Fruit fly (Drosophila melanogaster) whole organism, pupa: ENCODE data around the gene Tbca.

Source experiments
- CG10348 ChIP-seq: fragments of 200-800 bp; sonication (Bioruptor generic); IDR thresholded peaks from 2 replicates; pipeline ENCODE4 v1.3.6; 2022; ENCODE audit warnings: missing biosample characterization, missing genetic modification characterization
- CG12605 ChIP-seq: fragments of 200-800 bp; sonication (Bioruptor generic); IDR thresholded peaks from 2 replicates; pipeline ENCODE4 v1.3.6; 2022; ENCODE audit warnings: missing biosample characterization, missing genetic modification characterization
- CG13204 ChIP-seq: fragments of 200-800 bp; sonication (Bioruptor generic); optimal IDR thresholded peaks from 2 replicates; lab custom pipeline; 2018; ENCODE audit warnings: missing biosample characterization, mild to moderate bottlenecking, missing genetic modification characterization, moderate library complexity
- CG14655 ChIP-seq: fragments of 200-800 bp; sonication (Bioruptor generic); optimal IDR thresholded peaks from 3 replicates; lab custom pipeline; 2017; ENCODE audit warnings: mild to moderate bottlenecking, missing biosample characterization, missing genetic modification reagents, missing genetic modification characterization
- CG15710 ChIP-seq: fragments of 200-800 bp; sonication (Bioruptor generic); optimal IDR thresholded peaks from 2 replicates; lab custom pipeline; 2018; ENCODE audit warnings: missing biosample characterization, mild to moderate bottlenecking, missing genetic modification characterization, moderate library complexity
- CG17806 ChIP-seq: fragments of 200-800 bp; sonication (Bioruptor generic); optimal IDR thresholded peaks from 2 replicates; lab custom pipeline; 2018; ENCODE audit warnings: missing biosample characterization, mild to moderate bottlenecking, missing genetic modification characterization, moderate library complexity
- CG32121 ChIP-seq: fragments of 200-800 bp; sonication (Bioruptor generic); IDR thresholded peaks from 2 replicates; pipeline ENCODE4 v1.3.6; 2022; ENCODE audit warnings: missing biosample characterization, missing genetic modification characterization
- CG34367 ChIP-seq: fragments of 200-800 bp; sonication (Bioruptor generic); optimal IDR thresholded peaks from 2 replicates; lab custom pipeline; 2018; ENCODE audit warnings: missing biosample characterization, mild to moderate bottlenecking, missing genetic modification characterization
- CG4496 ChIP-seq: fragments of 200-800 bp; sonication (Bioruptor generic); IDR thresholded peaks from 3 replicates; pipeline ENCODE4 v1.3.6; 2022; ENCODE audit warnings: missing biosample characterization, missing genetic modification characterization
- CG8159 ChIP-seq: fragments of 200-800 bp; sonication (Bioruptor generic); optimal IDR thresholded peaks from 3 replicates; lab custom pipeline; 2018; ENCODE audit warnings: missing biosample characterization, mild to moderate bottlenecking, missing genetic modification characterization, moderate library complexity
- CG8301 ChIP-seq: fragments of 200-800 bp; sonication (Bioruptor generic); optimal IDR thresholded peaks from 2 replicates; lab custom pipeline; 2018; ENCODE audit warnings: missing biosample characterization, mild to moderate bottlenecking, missing genetic modification characterization
- CG9948 ChIP-seq: fragments of 200-800 bp; sonication (Bioruptor generic); optimal IDR thresholded peaks from 2 replicates; lab custom pipeline; 2018; ENCODE audit warnings: missing biosample characterization, mild to moderate bottlenecking, missing genetic modification characterization, moderate library complexity
- D1 ChIP-seq: fragments of 200-800 bp; sonication (Bioruptor generic); optimal IDR thresholded peaks from 2 replicates; lab custom pipeline; 2018; ENCODE audit warnings: missing biosample characterization, mild to moderate bottlenecking, missing genetic modification characterization, moderate library complexity
- EcR ChIP-seq: fragments of 200-800 bp; sonication (Bioruptor generic); optimal IDR thresholded peaks from 3 replicates; lab custom pipeline; 2019; ENCODE audit warnings: missing biosample characterization, missing genetic modification characterization, mild to moderate bottlenecking, moderate library complexity, missing genetic modification reagents
- Ets98B ChIP-seq: fragments of 200-800 bp; sonication (Bioruptor generic); IDR thresholded peaks from 2 replicates; pipeline ENCODE4 v1.3.6; 2022; ENCODE audit warnings: missing biosample characterization, missing genetic modification characterization
- Pif1A ChIP-seq: fragments of 200-800 bp; sonication (Bioruptor generic); optimal IDR thresholded peaks from 3 replicates; lab custom pipeline; 2016; ENCODE audit warnings: missing biosample characterization, missing genetic modification characterization
- Pif1B ChIP-seq: fragments of 200-800 bp; sonication (Bioruptor generic); optimal IDR thresholded peaks from 3 replicates; lab custom pipeline; 2016; ENCODE audit warnings: missing biosample characterization, missing genetic modification characterization
- Snoo ChIP-seq: fragments of 200-800 bp; sonication (Bioruptor generic); optimal IDR thresholded peaks from 3 replicates; lab custom pipeline; 2017; ENCODE audit warnings: missing biosample characterization, mild to moderate bottlenecking, missing genetic modification characterization, inconsistent platforms
- fd96Ca ChIP-seq: fragments of 200-800 bp; sonication (Bioruptor generic); IDR thresholded peaks from 3 replicates; pipeline ENCODE4 v1.3.6; 2022; ENCODE audit warnings: missing biosample characterization, missing genetic modification characterization
- gl ChIP-seq: fragments of 200-800 bp; sonication (Bioruptor generic); optimal IDR thresholded peaks from 2 replicates; lab custom pipeline; 2018; ENCODE audit warnings: missing biosample characterization, mild to moderate bottlenecking, missing genetic modification characterization
- rn ChIP-seq: fragments of 200-800 bp; sonication (Bioruptor generic); IDR thresholded peaks from 2 replicates; pipeline ENCODE4 v1.3.6; 2022; ENCODE audit warnings: missing biosample characterization, missing genetic modification characterization

Tbca gene

DNA sequence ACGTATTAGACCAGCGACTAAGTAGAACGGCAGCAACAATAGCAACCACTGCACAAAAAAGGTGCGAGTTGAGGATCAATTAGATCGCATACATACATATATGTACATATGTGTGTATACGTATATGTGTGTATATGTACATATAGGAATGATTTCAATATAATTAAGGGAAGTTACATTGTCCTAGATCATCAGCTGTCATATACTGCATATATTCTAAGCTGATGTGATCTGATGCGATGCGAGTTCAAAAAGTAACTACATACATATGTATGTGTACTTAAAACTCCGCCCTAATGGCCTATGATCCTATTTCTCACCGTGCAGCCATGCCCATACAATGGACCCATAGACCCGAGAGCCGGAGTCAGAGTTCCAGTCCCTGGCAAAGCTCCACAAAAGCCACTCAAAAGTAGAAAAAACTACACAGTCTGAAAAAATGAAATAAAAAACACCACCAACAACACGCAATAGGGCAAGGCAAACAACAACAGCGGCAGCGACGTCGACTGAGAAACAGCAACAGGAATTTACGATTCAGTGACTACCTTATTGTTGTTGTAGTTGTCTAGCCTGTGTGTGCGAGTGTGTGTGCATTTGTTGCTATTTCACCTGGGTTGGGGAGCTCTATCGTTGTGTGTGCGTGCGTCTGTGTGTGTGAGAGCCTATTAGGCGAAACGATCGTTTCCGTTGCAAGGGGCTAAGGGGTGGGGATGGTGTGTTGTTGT is 19.9 kb upstream of the Tbca start:
- TF ChIP-seq CG13204 (GFP tag; lab: Kevin White, UChicago) = no peak
- TF ChIP-seq CG8301 (tag; lab: Kevin White, UChicago) = peak; percentile 71
- peak; percentile 85 for TF ChIP-seq CG14655
- TF ChIP-seq D1 (tag; lab: Kevin White, UChicago) = no peak
- TF ChIP-seq gl (tag; lab: Kevin White, UChicago) = no peak
- TF ChIP-seq CG32121 (GFP tag; lab: Robert Waterston, UW) = peak; percentile 60; the same call in 1 of the 2 replicates
- no peak for TF ChIP-seq CG10348 (GFP tag; lab: Robert Waterston, UW)
- TF ChIP-seq Snoo (tag; lab: Kevin White, UChicago) = no peak
- TF ChIP-seq CG8159 (tag; lab: Kevin White, UChicago) = no peak
- peak; percentile 31 for TF ChIP-seq CG34367
- no peak; the same call in 1 of the 2 replicates for TF ChIP-seq Ets98B (GFP tag; lab: Robert Waterston, UW)
- TF ChIP-seq CG12605 (GFP tag; lab: Robert Waterston, UW) = no peak
- peak; percentile 33 for TF ChIP-seq CG17806
- peak; percentile 41 for TF ChIP-seq CG9948
- TF ChIP-seq Pif1A (GFP tag; lab: Kevin White, UChicago) = peak; percentile 46
- TF ChIP-seq CG15710 = peak; percentile 20
- peak; percentile 53 for TF ChIP-seq EcR (GFP tag; lab: Kevin White, UChicago)
- 0 out of 3 replicates have a peak, but pooled peaks have one; percentile 7 for TF ChIP-seq CG4496 (GFP tag; lab: Robert Waterston, UW)
- no peak for TF ChIP-seq rn (GFP tag; lab: Robert Waterston, UW)
- peak; percentile 71 for TF ChIP-seq fd96Ca (GFP tag; lab: Robert Waterston, UW)
- TF ChIP-seq Pif1B (GFP tag; lab: Kevin White, UChicago) = peak; percentile 61

DNA sequence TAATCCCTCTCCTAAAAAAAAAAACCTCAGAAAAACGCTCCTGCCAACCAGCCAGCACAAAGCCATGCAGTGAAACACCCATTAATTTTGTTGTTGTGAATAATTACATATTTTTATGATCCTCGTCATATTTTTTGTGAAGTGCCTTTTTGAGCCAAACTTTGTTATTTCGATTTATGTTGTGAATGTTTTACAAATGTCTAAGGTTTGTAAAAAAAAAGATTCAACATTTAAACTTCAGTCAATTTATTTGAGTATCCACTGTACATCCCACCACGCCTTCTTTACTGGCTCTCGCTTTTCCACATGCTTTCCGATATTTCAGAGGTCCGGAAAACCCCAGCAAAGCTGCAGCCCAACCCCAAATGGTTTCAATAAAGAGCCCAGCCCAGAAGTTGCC is 19.2 kb upstream of the Tbca start:
- TF ChIP-seq CG14655 (peak; percentile 38), Snoo (tag; lab: Kevin White, UChicago) (no peak), CG15710 (no peak), CG10348 (GFP tag; lab: Robert Waterston, UW) (no peak), Pif1B (GFP tag; lab: Kevin White, UChicago) (no peak), CG8159 (tag; lab: Kevin White, UChicago) (no peak), Pif1A (GFP tag; lab: Kevin White, UChicago) (no peak), D1 (tag; lab: Kevin White, UChicago) (no peak), gl (tag; lab: Kevin White, UChicago) (no peak), CG17806 (no peak), CG9948 (peak; percentile 3), CG12605 (GFP tag; lab: Robert Waterston, UW) (no peak)
- TF ChIP-seq, all 21 proteins: peak for 2

DNA sequence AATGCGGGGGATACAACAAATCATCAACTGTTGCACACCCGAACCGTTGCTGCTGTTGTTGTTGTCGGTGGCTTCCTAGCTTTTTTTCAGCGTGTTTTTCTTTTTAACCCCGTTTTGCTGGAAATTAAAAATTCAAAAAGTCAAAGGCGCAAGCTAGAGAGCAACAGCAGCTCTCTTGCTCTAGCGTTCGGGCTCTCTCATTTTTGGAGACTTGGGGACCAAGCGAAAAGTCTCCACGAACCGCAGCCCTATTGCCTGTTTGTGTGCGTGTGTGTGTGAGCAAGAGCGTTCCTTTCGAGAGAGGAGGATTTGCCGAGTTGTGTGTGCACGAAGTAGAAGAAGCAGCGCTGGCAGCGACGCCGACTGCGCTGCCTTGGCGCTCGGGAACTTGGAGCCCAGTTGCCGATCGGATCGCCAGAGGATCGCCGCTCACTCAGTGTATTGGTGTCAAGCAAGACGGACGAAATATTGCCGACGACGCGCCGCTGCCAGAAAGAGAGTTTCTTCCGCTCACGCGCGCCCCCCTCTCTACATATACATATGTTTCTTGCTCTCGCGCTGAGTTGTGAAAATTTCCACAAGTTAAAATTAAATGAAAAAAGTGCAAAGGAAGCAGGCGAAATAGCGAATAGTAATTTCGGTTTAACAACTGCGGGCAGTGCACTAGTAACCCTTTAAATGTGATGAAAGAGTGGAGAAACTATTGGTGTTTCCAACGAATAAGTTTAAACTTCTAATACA is 18.5 kb upstream of the Tbca start:
- TF ChIP-seq CG17806 = no peak
- TF ChIP-seq CG34367 = no peak
- peak; percentile 34 for TF ChIP-seq Snoo (tag; lab: Kevin White, UChicago)
- TF ChIP-seq D1 (tag; lab: Kevin White, UChicago) = no peak
- TF ChIP-seq gl (tag; lab: Kevin White, UChicago) = no peak
- TF ChIP-seq CG9948 = peak; percentile 13
- peak; percentile 79 for TF ChIP-seq CG4496 (GFP tag; lab: Robert Waterston, UW)
- TF ChIP-seq CG15710 = no peak
- no peak for TF ChIP-seq rn (GFP tag; lab: Robert Waterston, UW)
- TF ChIP-seq Pif1B (GFP tag; lab: Kevin White, UChicago) = no peak
- peak; percentile 63; the same call in 1 of the 3 replicates for TF ChIP-seq fd96Ca (GFP tag; lab: Robert Waterston, UW)
- TF ChIP-seq Pif1A (GFP tag; lab: Kevin White, UChicago) = no peak
- TF ChIP-seq CG12605 (GFP tag; lab: Robert Waterston, UW) = peak; percentile 40
- TF ChIP-seq CG32121 (GFP tag; lab: Robert Waterston, UW) = peak; percentile 39
- peak; percentile 81 for TF ChIP-seq EcR (GFP tag; lab: Kevin White, UChicago)
- no peak for TF ChIP-seq CG10348 (GFP tag; lab: Robert Waterston, UW)
- no peak for TF ChIP-seq CG14655
- TF ChIP-seq CG8301 (tag; lab: Kevin White, UChicago) = no peak
- peak; percentile 64 for TF ChIP-seq CG13204 (GFP tag; lab: Kevin White, UChicago)
- peak; percentile 52; the same call in 1 of the 2 replicates for TF ChIP-seq Ets98B (GFP tag; lab: Robert Waterston, UW)
- TF ChIP-seq CG8159 (tag; lab: Kevin White, UChicago) = peak; percentile 10
- TF ChIP-seq, all 21 proteins: peak for 10

DNA sequence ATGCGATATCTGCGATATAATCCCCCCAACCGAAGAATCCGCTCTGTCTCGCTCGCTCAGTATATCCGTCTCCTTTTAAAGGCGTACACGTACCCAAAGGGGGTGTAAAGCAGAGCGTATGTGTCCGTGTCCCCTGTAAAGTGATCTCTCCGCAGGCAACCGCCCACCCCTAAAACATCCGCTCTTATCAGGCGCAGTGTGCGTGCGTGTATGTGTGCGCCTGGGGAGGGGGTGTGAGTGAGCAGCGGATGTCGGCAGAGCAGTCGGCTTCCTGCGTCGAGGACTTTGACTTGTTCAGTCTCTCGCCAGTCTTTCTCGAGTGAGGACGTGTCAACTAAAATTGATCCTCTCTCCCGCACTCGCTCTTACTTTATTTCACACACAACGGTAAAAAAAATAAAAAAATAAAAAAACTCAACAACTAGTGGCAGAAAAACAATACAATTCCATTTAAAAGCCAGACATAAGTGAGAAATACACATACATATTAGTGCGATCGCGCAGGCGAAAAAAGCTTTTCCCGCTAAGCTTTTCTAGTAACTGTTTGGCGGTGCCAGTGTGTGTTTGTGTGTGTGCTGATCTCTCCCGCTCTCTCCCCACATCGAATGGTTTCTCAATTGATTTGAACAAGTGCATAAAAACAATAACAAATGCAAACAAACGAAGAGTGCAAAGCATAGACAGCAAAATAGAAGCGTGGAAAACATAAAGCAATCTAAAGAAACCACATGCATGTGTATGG is 17.6 kb upstream of the Tbca start:
- TF ChIP-seq CG15710 = peak; percentile 29
- TF ChIP-seq gl (tag; lab: Kevin White, UChicago) = peak; percentile 81
- TF ChIP-seq CG12605 (GFP tag; lab: Robert Waterston, UW) = peak; percentile 62; the same call in 1 of the 2 replicates
- TF ChIP-seq CG10348 (GFP tag; lab: Robert Waterston, UW) = no peak
- TF ChIP-seq CG13204 (GFP tag; lab: Kevin White, UChicago) = peak; percentile 90
- no peak for TF ChIP-seq D1 (tag; lab: Kevin White, UChicago)
- no peak for TF ChIP-seq CG9948
- TF ChIP-seq Ets98B (GFP tag; lab: Robert Waterston, UW) = peak; percentile 50; the same call in 1 of the 2 replicates
- peak; percentile 83 for TF ChIP-seq CG4496 (GFP tag; lab: Robert Waterston, UW)
- TF ChIP-seq fd96Ca (GFP tag; lab: Robert Waterston, UW) = peak; percentile 63
- TF ChIP-seq CG32121 (GFP tag; lab: Robert Waterston, UW) = peak; percentile 25; the same call in 1 of the 2 replicates
- TF ChIP-seq Pif1B (GFP tag; lab: Kevin White, UChicago) = peak; percentile 17
- no peak for TF ChIP-seq CG17806
- no peak for TF ChIP-seq Pif1A (GFP tag; lab: Kevin White, UChicago)
- TF ChIP-seq CG8159 (tag; lab: Kevin White, UChicago) = peak; percentile 6
- TF ChIP-seq CG14655 = no peak
- peak; percentile 42 for TF ChIP-seq CG34367
- peak; percentile 26 for TF ChIP-seq Snoo (tag; lab: Kevin White, UChicago)
- no peak for TF ChIP-seq rn (GFP tag; lab: Robert Waterston, UW)
- TF ChIP-seq CG8301 (tag; lab: Kevin White, UChicago) = no peak
- peak; percentile 79 for TF ChIP-seq EcR (GFP tag; lab: Kevin White, UChicago)
